Worm (Caenorhabditis elegans): ENCODE measurements around the gene abu-14.

ce11 chrII:9188380-9188779, 38.6 kb downstream of the abu-14 start, which contains the start of gene sym-2:
- no peak for TF ChIP-seq dao-5 (tag; optimal IDR thresholded peaks at IDR 0.05)
- TF ChIP-seq W03F9.2 (tag; optimal IDR thresholded peaks at IDR 0.05) = no peak
- no peak for TF ChIP-seq him-1 (tag; optimal IDR thresholded peaks at IDR 0.05)
